Fruit fly (Drosophila melanogaster): ENCODE data around the gene Rlip.

The Rlip gene

dm6 chr3R:21015636-21016035 lies 1.8 kb upstream of the Rlip start, which contains the start of gene CG5697 (continued):
- TF ChIP-seq lilli (GFP tag; optimal IDR thresholded peaks at IDR 0.05) (no peak), zf30C (GFP tag; optimal IDR thresholded peaks at IDR 0.05) (no peak), CG5953 (GFP tag; IDR thresholded peaks at IDR 0.05) (no peak), Nf-YB (GFP tag; optimal IDR thresholded peaks at IDR 0.05) (no peak), ewg (GFP tag; optimal IDR thresholded peaks at IDR 0.05) (no peak), C15 (GFP tag; IDR thresholded peaks at IDR 0.05) (no peak), crp (GFP tag; optimal IDR thresholded peaks at IDR 0.05) (no peak), CG4360 (GFP tag; IDR thresholded peaks at IDR 0.05) (no peak), knrl (GFP tag; IDR thresholded peaks at IDR 0.05; ENCODE audit: partially characterized antibody) (no peak), MESR4 (GFP tag; optimal IDR thresholded peaks at IDR 0.05) (no peak), Med (GFP tag) (peak; percentile 68), CG12219 (GFP tag; optimal IDR thresholded peaks at IDR 0.05) (no peak), tll (GFP tag; optimal IDR thresholded peaks at IDR 0.05) (no peak), CG15514 (GFP tag; optimal IDR thresholded peaks at IDR 0.05) (peak; percentile 28), CG30403 (GFP tag; optimal IDR thresholded peaks at IDR 0.05) (no peak), tgo (GFP tag; IDR thresholded peaks at IDR 0.05) (no peak), CG32532 (GFP tag; IDR thresholded peaks at IDR 0.05) (no peak), CG11696 (GFP tag; IDR thresholded peaks at IDR 0.05) (no peak), Deaf1 (tag; optimal IDR thresholded peaks at IDR 0.05) (no peak), CG5180 (GFP tag; optimal IDR thresholded peaks at IDR 0.05) (no peak), Fer1 (GFP tag; optimal IDR thresholded peaks at IDR 0.05) (peak; percentile 7), YL-1 (GFP tag; optimal IDR thresholded peaks at IDR 0.05) (no peak), E2f2 (GFP tag; IDR thresholded peaks at IDR 0.05) (no peak), Ada2b (GFP tag; IDR thresholded peaks at IDR 0.05) (no peak), ci (GFP tag; IDR thresholded peaks at IDR 0.05) (peak; percentile 56; the same call in 1 of the 3 replicates)

- TF ChIP-seq CG31365 (tag; optimal IDR thresholded peaks at IDR 0.05) (no peak), Ets65A (GFP tag) (peak; percentile 50), CG11696 (GFP tag; IDR thresholded peaks at IDR 0.05) (no peak), CG1603 (tag; optimal IDR thresholded peaks at IDR 0.05) (no peak)
Measured at dm6 chr3R:21019073-21019472, 1.6 kb downstream of the Rlip start.

DNA sequence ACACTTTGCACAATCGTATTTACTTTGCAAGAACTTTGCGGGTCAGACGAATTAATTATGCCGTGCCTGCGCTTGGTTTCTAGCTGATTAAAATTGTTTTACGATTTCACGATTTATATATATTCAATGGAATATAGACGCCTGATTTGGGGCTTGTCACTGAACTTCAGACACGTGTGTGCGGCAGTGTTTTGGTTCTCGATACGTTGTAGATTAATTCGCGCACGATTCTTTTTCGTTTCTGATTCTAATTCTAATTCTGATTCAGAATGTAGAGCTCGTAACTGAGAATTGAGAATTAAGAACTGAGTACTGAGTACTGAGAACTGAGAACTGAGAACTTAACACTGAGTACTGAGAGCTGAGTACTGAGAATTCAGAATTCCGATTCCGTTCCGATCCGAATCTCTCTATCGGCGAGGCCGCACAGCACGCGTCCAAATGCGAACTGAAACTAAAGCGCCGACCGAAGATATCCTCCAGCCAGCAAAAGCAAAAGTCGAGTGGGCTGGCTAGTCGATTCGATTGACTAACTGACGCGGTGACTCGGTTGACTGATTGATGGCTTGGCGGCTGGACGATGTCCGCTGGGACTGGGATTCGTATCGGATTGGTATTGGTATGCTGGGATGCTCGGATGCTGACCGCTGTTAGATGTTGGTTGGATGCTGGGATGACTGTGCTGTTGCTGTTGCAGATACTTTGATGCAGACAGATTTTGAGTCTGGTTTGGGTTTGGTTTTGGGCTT lies 5.5 kb downstream of the Rlip start:
- peak; percentile 9 for TF ChIP-seq sens (GFP tag)
- 0 out of 3 replicates have a peak, but pooled peaks have one; percentile 23 for TF ChIP-seq dysf (GFP tag; IDR thresholded peaks at IDR 0.05)
- peak; percentile 92 for TF ChIP-seq cwo (GFP tag; optimal IDR thresholded peaks at IDR 0.05)
- TF ChIP-seq CG10543 (GFP tag; optimal IDR thresholded peaks at IDR 0.05) = peak; percentile 22
- TF ChIP-seq sug (tag; optimal IDR thresholded peaks at IDR 0.05) = peak; percentile 17
- peak in 1 of 2 experiments; percentile 26 for TF ChIP-seq Trl (optimal IDR thresholded peaks at IDR 0.05)
- TF ChIP-seq Trl (GFP tag; optimal IDR thresholded peaks at IDR 0.05) = no peak
- peak; percentile 45 for TF ChIP-seq CG34376 (GFP tag; optimal IDR thresholded peaks at IDR 0.05)
- TF ChIP-seq CG8281 (tag; optimal IDR thresholded peaks at IDR 0.05) = peak; percentile 97
- no peak for TF ChIP-seq Mad (GFP tag; optimal IDR thresholded peaks at IDR 0.05)
- TF ChIP-seq CG17802 (tag; optimal IDR thresholded peaks at IDR 0.05) = no peak
